Fruit fly (Drosophila melanogaster) Kc167 (cell line): Measurements from ENCODE around the gene ct.

Source experiments
- Myc ChIP-seq: fragments of >200 bp; optimal IDR thresholded peaks from 2 replicates; lab custom pipeline; 2017; ENCODE audit warnings: missing external identifiers
- Sin3A ChIP-seq: fragments of >200 bp; optimal IDR thresholded peaks from 2 replicates; lab custom pipeline; 2018; ENCODE audit warnings: missing external identifiers
- h ChIP-seq: fragments of >200 bp; optimal IDR thresholded peaks from 3 replicates; lab custom pipeline; 2018; ENCODE audit warnings: missing external identifiers
- insv ChIP-seq: fragments of >200 bp; optimal IDR thresholded peaks from 3 replicates; lab custom pipeline; 2018; ENCODE audit warnings: missing external identifiers
- psq ChIP-seq: fragments of >200 bp; optimal IDR thresholded peaks from 2 replicates; lab custom pipeline; 2017; ENCODE audit warnings: missing external identifiers
- ttk ChIP-seq: sonication (Bioruptor generic); optimal IDR thresholded peaks from 2 replicates; lab custom pipeline; 2017; ENCODE audit warnings: missing external identifiers

The ct gene

DNA sequence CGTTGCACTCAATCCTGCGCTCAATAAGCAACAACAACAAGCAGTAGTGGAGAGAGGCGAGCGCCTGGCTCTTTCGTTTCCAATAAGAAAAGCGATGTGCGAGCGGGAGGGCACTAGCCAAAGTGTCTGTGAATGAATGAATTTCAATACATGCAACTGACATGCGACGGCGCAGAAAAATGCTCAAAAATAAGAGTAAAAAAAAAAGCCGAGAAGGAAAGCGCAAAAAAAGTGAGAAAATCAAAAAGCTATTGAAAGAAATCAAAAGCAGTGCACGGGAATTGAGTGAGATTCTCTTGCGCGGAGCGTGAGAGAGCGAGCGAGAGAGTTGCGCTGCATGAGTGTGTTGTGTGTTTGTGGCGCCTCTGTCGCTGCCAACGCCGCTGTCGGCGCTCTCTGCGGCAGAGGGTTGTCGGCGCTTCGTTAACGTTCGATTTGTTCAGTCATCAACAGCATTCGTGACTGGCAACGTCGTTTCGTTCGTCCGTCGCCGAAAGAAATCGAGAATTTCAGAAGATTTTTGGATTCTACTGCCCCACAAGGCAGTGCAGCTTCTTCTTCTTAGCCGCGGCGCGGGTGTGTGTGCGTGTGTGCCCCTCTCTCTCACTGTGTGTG lies at the start of gene ct:
Gene ct, plus strand, starts transcription at position 438 of the 615 bp plus-strand sequence.
- TF ChIP-seq Sin3A (lab: Kevin White, UChicago) (no peak), Myc (no peak), psq (lab: Kevin White, UChicago) (no peak), ttk (no peak), h (lab: Kevin White, UChicago) (no peak), insv (no peak)

DNA sequence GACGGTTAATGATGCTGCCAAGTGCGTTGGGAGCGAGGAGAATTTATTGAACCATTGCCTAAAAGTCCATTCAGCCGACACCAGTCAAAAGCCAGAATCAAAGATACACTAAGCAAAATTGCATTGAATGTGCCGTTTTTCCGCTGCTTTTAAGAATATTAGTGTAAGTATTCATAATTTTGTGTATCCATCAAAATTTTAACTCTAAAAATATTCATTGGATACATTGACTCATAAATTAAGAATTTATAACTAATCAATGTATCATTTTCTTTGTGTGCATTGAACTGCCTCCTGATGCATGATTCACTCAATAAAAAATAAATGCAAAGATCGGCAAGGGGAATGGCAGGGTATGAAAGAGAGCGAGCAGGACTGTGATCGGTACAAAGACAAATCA lies 49.6 kb upstream of the ct start:
- TF ChIP-seq ttk, result no peak
- no peak for TF ChIP-seq psq (lab: Kevin White, UChicago)
- no peak for TF ChIP-seq h (lab: Kevin White, UChicago)
- no peak for TF ChIP-seq insv
- no peak for TF ChIP-seq Sin3A (lab: Kevin White, UChicago)
- no peak for TF ChIP-seq Myc

DNA sequence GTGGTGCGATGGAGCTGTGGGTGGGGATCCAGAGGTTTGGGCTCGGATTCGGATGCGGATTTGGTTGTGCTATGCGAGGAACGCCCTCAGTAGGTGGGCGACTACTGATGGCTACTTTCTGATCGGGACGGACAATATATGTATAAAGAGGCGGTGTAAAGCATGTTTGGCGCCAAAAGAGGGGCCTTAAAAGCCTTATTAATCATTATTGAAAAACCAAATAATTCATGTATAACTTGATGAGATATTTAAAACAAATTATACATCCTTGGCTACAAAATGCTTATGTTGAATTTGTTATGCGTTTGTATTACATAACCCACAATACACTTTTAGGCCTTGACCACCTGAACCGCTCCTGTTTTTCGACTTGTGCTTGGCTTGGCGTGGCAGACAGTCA lies 48.3 kb upstream of the ct start:
- TF ChIP-seq Sin3A (lab: Kevin White, UChicago), result no peak
- no peak for TF ChIP-seq h (lab: Kevin White, UChicago)
- TF ChIP-seq ttk, result no peak
- TF ChIP-seq insv, result no peak
- TF ChIP-seq psq (lab: Kevin White, UChicago), result no peak
- no peak for TF ChIP-seq Myc

DNA sequence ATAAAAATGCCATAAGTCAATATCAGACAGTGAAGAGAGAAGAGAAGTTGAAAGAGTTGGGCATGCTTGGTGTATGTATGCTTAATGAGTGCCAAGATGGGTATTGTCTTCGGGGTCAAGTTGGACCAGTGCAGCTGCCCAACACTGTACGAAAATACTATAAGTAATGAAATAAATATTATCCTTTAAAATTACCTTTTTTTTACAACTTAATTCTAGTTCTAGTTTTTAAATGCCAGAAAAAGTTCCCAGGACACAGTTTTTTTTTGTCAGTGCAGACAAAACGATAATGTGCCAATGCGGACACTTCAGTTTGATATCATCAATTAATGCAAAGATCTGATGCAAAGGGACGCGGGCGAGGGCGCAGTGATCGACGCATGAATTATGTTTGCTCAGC lies 47.5 kb upstream of the ct start:
- no peak for TF ChIP-seq ttk
- TF ChIP-seq insv, result no peak
- TF ChIP-seq Sin3A (lab: Kevin White, UChicago), result no peak

DNA sequence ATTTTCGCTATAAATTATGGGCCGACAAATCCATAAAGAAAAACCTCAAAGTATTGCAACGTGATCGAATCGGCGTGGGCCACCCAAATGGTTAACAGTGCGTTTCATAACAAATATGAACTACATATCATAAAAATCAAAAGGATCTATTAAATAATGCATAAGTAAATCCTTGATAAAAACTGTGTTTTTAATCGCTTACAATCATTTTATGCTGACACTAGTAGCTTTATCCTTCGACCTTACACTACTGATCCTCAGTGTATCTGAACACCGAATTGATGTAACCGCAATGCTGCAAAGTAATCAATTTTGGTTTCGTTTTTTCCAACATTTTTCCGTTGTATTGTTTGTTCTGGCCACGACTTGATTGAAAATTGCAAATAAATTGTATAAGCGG lies 45.6 kb upstream of the ct start:
- TF ChIP-seq Myc, result no peak
- no peak for TF ChIP-seq insv
- no peak for TF ChIP-seq Sin3A (lab: Kevin White, UChicago)
- TF ChIP-seq psq (lab: Kevin White, UChicago), result no peak
- TF ChIP-seq h (lab: Kevin White, UChicago), result no peak
- TF ChIP-seq ttk, result no peak

DNA sequence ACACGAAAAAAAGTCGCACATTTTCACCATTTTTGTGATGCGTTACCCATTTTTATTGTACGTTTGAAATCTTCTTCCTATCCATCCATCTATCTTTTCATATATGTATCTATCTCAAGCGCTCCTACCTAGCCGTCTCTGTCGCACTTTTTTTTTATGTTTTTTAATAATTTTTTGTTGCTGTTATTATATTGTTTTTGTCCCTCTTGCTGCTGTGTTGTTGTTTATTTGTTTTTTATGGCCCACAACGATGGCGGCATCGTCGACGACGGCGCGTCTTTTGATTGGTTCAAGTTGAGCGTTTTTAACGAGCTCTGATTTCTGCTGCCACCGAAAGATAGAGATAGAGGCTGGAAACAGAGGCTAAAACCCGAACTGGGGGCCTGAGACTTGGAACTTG lies 39.9 kb upstream of the ct start:
- TF ChIP-seq ttk, result no peak
- TF ChIP-seq psq (lab: Kevin White, UChicago), result no peak
- TF ChIP-seq Sin3A (lab: Kevin White, UChicago), result no peak
- TF ChIP-seq insv, result no peak
- no peak for TF ChIP-seq h (lab: Kevin White, UChicago)
- no peak for TF ChIP-seq Myc

DNA sequence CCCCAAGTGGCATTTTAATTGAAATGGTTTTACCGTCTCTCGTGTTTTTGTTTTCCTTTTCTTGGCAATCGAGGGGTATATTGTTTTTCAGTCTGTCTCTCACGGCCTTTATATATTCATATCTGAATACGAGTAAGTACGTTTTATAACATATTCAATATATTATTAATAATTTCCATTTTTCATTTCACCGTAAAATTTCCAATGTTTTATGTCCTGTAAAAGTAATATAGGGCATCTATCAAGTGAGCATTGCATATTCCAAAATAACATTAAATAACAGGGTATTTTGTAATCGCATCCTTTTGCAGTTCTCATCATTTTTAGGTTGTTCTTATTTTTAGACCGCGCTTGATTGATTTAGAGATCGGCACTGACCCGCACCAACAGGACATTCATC lies 38.5 kb upstream of the ct start:
- TF ChIP-seq h (lab: Kevin White, UChicago) (no peak), insv (no peak), psq (lab: Kevin White, UChicago) (no peak), Sin3A (lab: Kevin White, UChicago) (no peak), Myc (no peak), ttk (no peak)

DNA sequence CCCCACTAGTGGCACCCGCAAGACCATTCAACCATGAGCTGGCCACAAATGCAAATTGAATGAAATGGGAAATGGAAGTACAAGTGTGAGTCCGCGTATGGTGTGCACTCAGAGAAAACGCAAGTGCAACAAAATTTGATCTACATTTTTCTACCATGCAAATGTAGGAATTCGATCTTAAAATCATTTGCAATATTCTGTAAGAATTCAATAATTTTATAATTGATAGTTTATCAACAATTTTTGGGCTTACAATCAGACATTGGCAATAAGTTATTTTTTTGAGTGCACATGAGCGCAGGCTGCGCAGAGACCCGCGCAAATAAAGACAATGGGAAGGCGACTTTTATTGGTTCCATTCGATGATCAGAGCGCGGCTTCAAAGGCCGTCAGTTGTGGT lies 37.0 kb upstream of the ct start:
- no peak for TF ChIP-seq insv
- no peak for TF ChIP-seq h (lab: Kevin White, UChicago)
- TF ChIP-seq Myc, result no peak
- TF ChIP-seq ttk, result no peak
- no peak for TF ChIP-seq Sin3A (lab: Kevin White, UChicago)
- no peak for TF ChIP-seq psq (lab: Kevin White, UChicago)

DNA sequence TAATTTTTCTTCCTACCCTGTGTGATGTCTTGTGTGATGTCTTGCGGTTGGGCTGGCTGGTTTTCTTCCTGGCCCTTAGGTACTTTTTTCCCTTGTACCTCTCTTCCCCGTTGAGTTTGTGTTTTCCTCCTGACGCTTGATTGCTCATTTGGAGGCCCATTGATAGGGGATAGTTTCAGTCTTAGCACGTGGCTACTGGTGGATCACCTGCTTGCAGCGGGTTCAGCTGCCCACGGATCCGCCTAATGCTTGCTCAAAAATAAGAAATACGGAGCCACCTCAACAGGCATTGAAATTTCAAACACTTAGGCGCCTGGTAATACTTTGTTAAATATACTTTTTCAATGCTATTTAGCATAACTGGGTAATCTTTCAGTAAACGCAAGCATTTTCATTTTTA lies 34.2 kb upstream of the ct start, which contains the start of gene CG11369:
Gene CG11369, plus strand, starts transcription at position 301 of the 400 bp plus-strand sequence.
- no peak for TF ChIP-seq psq (lab: Kevin White, UChicago)
- TF ChIP-seq h (lab: Kevin White, UChicago), result no peak
- no peak for TF ChIP-seq Sin3A (lab: Kevin White, UChicago)
- TF ChIP-seq Myc, result no peak
- no peak for TF ChIP-seq insv
- TF ChIP-seq ttk, result no peak

DNA sequence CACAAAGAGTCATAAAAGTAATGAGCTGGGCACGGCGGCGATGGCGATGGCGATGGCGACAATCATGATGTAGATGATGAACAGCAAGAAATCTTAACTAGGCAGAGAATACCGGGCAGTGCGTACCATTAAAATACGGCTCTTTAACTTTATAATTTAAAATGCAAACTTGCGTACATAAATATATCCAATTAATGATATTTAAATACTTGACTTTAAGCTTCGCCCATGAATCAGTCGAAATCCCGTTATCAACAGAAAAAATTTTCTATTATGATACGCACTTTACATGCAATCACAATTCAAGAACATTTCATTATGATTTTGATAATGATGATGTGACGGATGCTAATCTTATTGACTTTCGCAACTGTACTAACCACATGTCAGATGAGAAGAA lies 29.2 kb upstream of the ct start:
- TF ChIP-seq ttk (no peak), Sin3A (lab: Kevin White, UChicago) (no peak), psq (lab: Kevin White, UChicago) (no peak), Myc (no peak), h (lab: Kevin White, UChicago) (no peak), insv (no peak)

DNA sequence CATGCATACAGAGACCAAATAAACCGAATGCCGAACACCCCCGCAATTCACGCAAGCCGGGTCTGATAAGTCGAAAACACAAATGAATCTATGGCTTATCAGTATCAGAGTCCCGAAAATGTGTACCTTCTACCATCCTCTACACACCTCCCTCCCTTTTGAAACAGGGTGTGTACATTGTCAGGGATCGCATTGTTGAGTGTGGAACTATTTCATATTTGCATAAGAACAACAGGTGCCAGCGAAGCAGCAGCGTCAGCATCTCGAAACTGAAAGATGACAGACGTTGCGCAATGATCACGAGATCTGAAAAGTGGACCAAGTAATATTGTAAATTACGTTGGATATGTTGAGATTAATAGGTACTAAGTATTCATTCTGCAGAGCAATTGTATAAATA lies 28.4 kb upstream of the ct start:
- no peak for TF ChIP-seq h (lab: Kevin White, UChicago)
- no peak for TF ChIP-seq Sin3A (lab: Kevin White, UChicago)
- no peak for TF ChIP-seq ttk
- TF ChIP-seq insv, result no peak
- no peak for TF ChIP-seq psq (lab: Kevin White, UChicago)
- TF ChIP-seq Myc, result no peak

DNA sequence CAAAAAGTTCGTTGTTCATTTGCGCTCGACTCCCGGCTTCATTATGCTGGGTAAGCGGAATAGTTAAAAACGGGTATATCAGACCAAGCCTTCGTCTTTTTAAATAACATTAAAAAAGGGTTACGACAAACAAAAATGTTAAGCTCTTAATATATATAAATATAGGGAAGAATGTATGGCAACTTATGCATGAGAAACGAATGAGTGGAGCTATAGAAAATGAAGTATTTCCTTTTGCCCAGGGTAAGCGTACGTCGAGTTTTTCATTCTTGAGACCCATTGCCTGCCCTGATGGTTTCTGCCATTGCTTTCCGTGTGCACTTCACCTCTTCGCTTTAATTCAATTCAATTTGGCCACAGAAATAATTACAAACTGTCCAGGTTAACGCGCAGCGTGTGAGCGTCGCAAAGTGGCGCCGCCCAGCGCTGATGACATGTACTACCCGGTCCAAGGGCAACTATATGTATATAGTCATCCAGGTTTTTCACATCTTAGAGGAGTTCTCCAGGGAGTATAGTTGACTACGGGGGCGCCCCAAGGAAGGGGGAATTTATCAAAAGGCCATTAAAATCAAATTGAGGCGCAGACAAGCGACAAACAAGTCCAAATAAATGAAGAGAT lies 27.0 kb upstream of the ct start:
- TF ChIP-seq psq (lab: Kevin White, UChicago) (no peak), h (lab: Kevin White, UChicago) (no peak), Sin3A (lab: Kevin White, UChicago) (no peak), Myc (no peak), ttk (no peak)

DNA sequence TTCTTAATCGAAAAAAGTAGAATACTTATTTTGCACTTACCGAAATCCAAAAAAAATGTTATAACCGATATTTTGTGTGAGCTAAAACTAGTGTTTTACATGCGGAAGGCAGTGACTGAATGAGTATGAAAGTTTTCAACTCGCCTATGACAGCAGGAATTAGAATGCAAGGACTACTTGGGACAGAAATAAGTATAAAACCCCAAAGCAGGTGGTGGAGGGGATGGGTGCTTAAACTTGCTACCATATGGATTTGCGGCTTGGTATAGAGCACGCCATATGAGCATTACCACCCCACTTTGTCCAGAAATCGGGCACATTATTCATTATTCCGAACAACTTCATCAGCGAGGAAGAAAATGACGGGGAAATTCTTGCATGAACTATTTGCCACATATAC lies 22.2 kb upstream of the ct start, which contains the start of gene CG12689:
Gene CG12689, minus strand, starts transcription at position 101 of the 400 bp plus-strand sequence.
- no peak for TF ChIP-seq h (lab: Kevin White, UChicago)
- no peak for TF ChIP-seq Myc
- no peak for TF ChIP-seq ttk
- TF ChIP-seq insv, result no peak
- TF ChIP-seq psq (lab: Kevin White, UChicago), result no peak
- no peak for TF ChIP-seq Sin3A (lab: Kevin White, UChicago)
